Worm (Caenorhabditis elegans) whole organism, late embryonic: ENCODE results near the gene aat-3.
A peak's percentile ranks its signal among the peaks of the same experiment; 100 is the strongest.

ENCODE experiments used
- C08G9.2 ChIP-seq: sonication (generic microtip); optimal IDR thresholded peaks from 2 replicates; lab custom pipeline; 2016; ENCODE audit warnings: mild to moderate bottlenecking, missing genetic modification characterization, moderate library complexity, missing compliant biosample characterization
- C38D4.7 ChIP-seq: fragments of 200-800 bp; sonication (Bioruptor generic); optimal IDR thresholded peaks from 2 replicates; lab custom pipeline; 2018; ENCODE audit warnings: mild to moderate bottlenecking, missing genetic modification characterization, moderate library complexity, missing compliant biosample characterization
- K02D7.2 ChIP-seq: sonication (generic microtip); optimal IDR thresholded peaks from 2 replicates; lab custom pipeline; 2017; ENCODE audit warnings: mild to moderate bottlenecking, missing genetic modification characterization, missing compliant biosample characterization
- K09A11.1 ChIP-seq: sonication (generic microtip); optimal IDR thresholded peaks from 2 replicates; lab custom pipeline; 2017; ENCODE audit warnings: antibody characterized with exemption, mild to moderate bottlenecking, missing genetic modification characterization, missing compliant biosample characterization; ENCODE audit not compliant: insufficient read depth
- T23F11.4 ChIP-seq: fragments of 200-800 bp; sonication (Bioruptor generic); optimal IDR thresholded peaks from 2 replicates; lab custom pipeline; 2018; ENCODE audit warnings: mild to moderate bottlenecking, missing genetic modification characterization, missing compliant biosample characterization
- ama-1 ChIP-seq: fragments of 150-350 bp; optimal IDR thresholded peaks from 2 replicates; lab custom pipeline; 2014
- ceh-14 ChIP-seq: sonication (generic microtip); optimal IDR thresholded peaks from 2 replicates; lab custom pipeline; 2016; ENCODE audit warnings: missing genotype, missing genetic modification characterization, missing compliant biosample characterization
- ceh-18 ChIP-seq: sonication (generic microtip); optimal IDR thresholded peaks from 2 replicates; lab custom pipeline; 2016; ENCODE audit warnings: missing genetic modification characterization, missing compliant biosample characterization
- ceh-19 ChIP-seq: fragments of 200-800 bp; sonication (Bioruptor generic); optimal IDR thresholded peaks from 2 replicates; lab custom pipeline; 2018; ENCODE audit warnings: mild to moderate bottlenecking, missing genetic modification characterization, missing compliant biosample characterization
- ceh-2 ChIP-seq: sonication (generic microtip); optimal IDR thresholded peaks from 2 replicates; lab custom pipeline; 2016; ENCODE audit warnings: missing genotype, missing genetic modification characterization, missing compliant biosample characterization
- ceh-31 ChIP-seq: sonication (generic microtip); optimal IDR thresholded peaks from 2 replicates; lab custom pipeline; 2016; ENCODE audit warnings: missing genetic modification characterization, missing compliant biosample characterization
- ceh-34 ChIP-seq: sonication (generic microtip); optimal IDR thresholded peaks from 2 replicates; lab custom pipeline; 2016; ENCODE audit warnings: mild to moderate bottlenecking, missing genetic modification characterization, missing compliant biosample characterization
- ceh-45 ChIP-seq: fragments of 200-800 bp; sonication (Bioruptor generic); IDR thresholded peaks from 2 replicates; pipeline ENCODE4 v1.3.6; 2022; ENCODE audit warnings: missing genetic modification reagents, missing genetic modification characterization, missing compliant biosample characterization
- ceh-6 ChIP-seq: fragments of 200-800 bp; sonication (Bioruptor generic); optimal IDR thresholded peaks from 2 replicates; lab custom pipeline; 2018; ENCODE audit warnings: mild to moderate bottlenecking, missing genetic modification characterization, missing compliant biosample characterization
- ceh-9 ChIP-seq: sonication (generic microtip); optimal IDR thresholded peaks from 2 replicates; lab custom pipeline; 2016; ENCODE audit warnings: mild to moderate bottlenecking, missing genetic modification characterization, inconsistent platforms, missing compliant biosample characterization
- che-1 ChIP-seq: sonication (generic microtip); optimal IDR thresholded peaks from 2 replicates; lab custom pipeline; 2016; ENCODE audit warnings: mild to moderate bottlenecking, missing genetic modification characterization, missing compliant biosample characterization
- dmd-4 ChIP-seq: sonication (generic microtip); optimal IDR thresholded peaks from 2 replicates; lab custom pipeline; 2016; ENCODE audit warnings: borderline replicate concordance, missing genetic modification characterization, missing compliant biosample characterization
- dve-1 ChIP-seq: sonication (generic microtip); optimal IDR thresholded peaks from 2 replicates; lab custom pipeline; 2017; ENCODE audit warnings: antibody characterized with exemption, mild to moderate bottlenecking, missing genetic modification characterization, missing compliant biosample characterization
- elt-2 ChIP-seq: sonication (generic microtip); optimal IDR thresholded peaks from 2 replicates; lab custom pipeline; 2016; ENCODE audit warnings: missing genetic modification reagents, missing genetic modification characterization, missing compliant biosample characterization
- eyg-1 ChIP-seq: sonication (generic microtip); optimal IDR thresholded peaks from 2 replicates; lab custom pipeline; 2016; ENCODE audit warnings: missing genotype, missing genetic modification characterization, missing compliant biosample characterization
- fkh-10 ChIP-seq: fragments of 150-350 bp; optimal IDR thresholded peaks from 2 replicates; lab custom pipeline; 2014; ENCODE audit warnings: missing biosample characterization, missing genetic modification reagents, missing genetic modification characterization
- fkh-6 ChIP-seq: sonication (generic microtip); optimal IDR thresholded peaks from 2 replicates; lab custom pipeline; 2016; ENCODE audit warnings: missing genetic modification characterization, missing compliant biosample characterization
- hlh-13 ChIP-seq: fragments of 200-800 bp; sonication (Bioruptor generic); optimal IDR thresholded peaks from 2 replicates; lab custom pipeline; 2018; ENCODE audit warnings: mild to moderate bottlenecking, missing genetic modification characterization, missing compliant biosample characterization
- hlh-6 ChIP-seq: sonication (generic microtip); optimal IDR thresholded peaks from 2 replicates; lab custom pipeline; 2016; ENCODE audit warnings: missing genotype, missing genetic modification characterization, missing compliant biosample characterization
- madf-2 ChIP-seq: sonication (generic microtip); optimal IDR thresholded peaks from 2 replicates; lab custom pipeline; 2017; ENCODE audit warnings: missing genetic modification characterization, missing compliant biosample characterization
- mec-3 ChIP-seq: sonication (generic microtip); optimal IDR thresholded peaks from 2 replicates; lab custom pipeline; 2016; ENCODE audit warnings: borderline replicate concordance, missing genetic modification characterization, missing compliant biosample characterization
- nfya-1 ChIP-seq: sonication (generic microtip); optimal IDR thresholded peaks from 2 replicates; lab custom pipeline; 2017; ENCODE audit warnings: missing genetic modification characterization, mild to moderate bottlenecking, missing compliant biosample characterization, antibody characterized with exemption, moderate library complexity
- npax-4 ChIP-seq: sonication (generic microtip); optimal IDR thresholded peaks from 2 replicates; lab custom pipeline; 2016; ENCODE audit warnings: missing genetic modification characterization, missing compliant biosample characterization
- odd-2 ChIP-seq: sonication (generic microtip); optimal IDR thresholded peaks from 2 replicates; lab custom pipeline; 2017; ENCODE audit warnings: antibody characterized with exemption, mild to moderate bottlenecking, missing genetic modification characterization, missing compliant biosample characterization
- pqm-1 ChIP-seq: sonication (generic microtip); optimal IDR thresholded peaks from 2 replicates; lab custom pipeline; 2016; ENCODE audit warnings: missing genetic modification characterization, missing compliant biosample characterization
- rnt-1 ChIP-seq: sonication (generic microtip); optimal IDR thresholded peaks from 2 replicates; lab custom pipeline; 2016; ENCODE audit warnings: missing genetic modification characterization, missing compliant biosample characterization
- sdc-2 ChIP-seq: sonication (generic microtip); optimal IDR thresholded peaks from 2 replicates; lab custom pipeline; 2016; ENCODE audit warnings: missing genotype, missing genetic modification characterization, missing compliant biosample characterization
- sox-2 ChIP-seq: fragments of 200-800 bp; sonication (Bioruptor generic); IDR thresholded peaks from 2 replicates; pipeline ENCODE4 v1.3.6; 2022; ENCODE audit warnings: missing genetic modification reagents, missing genetic modification characterization, missing compliant biosample characterization
- syd-9 ChIP-seq: sonication (generic microtip); optimal IDR thresholded peaks from 2 replicates; lab custom pipeline; 2016; ENCODE audit warnings: mild to moderate bottlenecking, missing genetic modification characterization, moderate library complexity, missing compliant biosample characterization
- tbx-2 ChIP-seq: sonication (generic microtip); optimal IDR thresholded peaks from 2 replicates; lab custom pipeline; 2016; ENCODE audit warnings: missing genetic modification characterization, missing compliant biosample characterization
- tbx-7 ChIP-seq: sonication (generic microtip); optimal IDR thresholded peaks from 2 replicates; lab custom pipeline; 2016; ENCODE audit warnings: missing genotype, missing genetic modification characterization, missing compliant biosample characterization
- ttx-3 ChIP-seq: sonication (generic microtip); optimal IDR thresholded peaks from 2 replicates; lab custom pipeline; 2016; ENCODE audit warnings: missing genetic modification reagents, missing genetic modification characterization, missing compliant biosample characterization
- unc-42 ChIP-seq: sonication (generic microtip); optimal IDR thresholded peaks from 2 replicates; lab custom pipeline; 2016; ENCODE audit warnings: missing genotype, missing genetic modification characterization, missing compliant biosample characterization
- unc-55 ChIP-seq: sonication (generic microtip); optimal IDR thresholded peaks from 2 replicates; lab custom pipeline; 2017; ENCODE audit warnings: missing biosample characterization, missing genetic modification reagents, missing genetic modification characterization
- unc-86 ChIP-seq: sonication (generic microtip); optimal IDR thresholded peaks from 2 replicates; lab custom pipeline; 2016; ENCODE audit warnings: missing genetic modification characterization, missing compliant biosample characterization
- ztf-16 ChIP-seq: sonication (generic microtip); optimal IDR thresholded peaks from 2 replicates; lab custom pipeline; 2017; ENCODE audit warnings: missing genetic modification characterization, missing compliant biosample characterization

Gene aat-3

DNA sequence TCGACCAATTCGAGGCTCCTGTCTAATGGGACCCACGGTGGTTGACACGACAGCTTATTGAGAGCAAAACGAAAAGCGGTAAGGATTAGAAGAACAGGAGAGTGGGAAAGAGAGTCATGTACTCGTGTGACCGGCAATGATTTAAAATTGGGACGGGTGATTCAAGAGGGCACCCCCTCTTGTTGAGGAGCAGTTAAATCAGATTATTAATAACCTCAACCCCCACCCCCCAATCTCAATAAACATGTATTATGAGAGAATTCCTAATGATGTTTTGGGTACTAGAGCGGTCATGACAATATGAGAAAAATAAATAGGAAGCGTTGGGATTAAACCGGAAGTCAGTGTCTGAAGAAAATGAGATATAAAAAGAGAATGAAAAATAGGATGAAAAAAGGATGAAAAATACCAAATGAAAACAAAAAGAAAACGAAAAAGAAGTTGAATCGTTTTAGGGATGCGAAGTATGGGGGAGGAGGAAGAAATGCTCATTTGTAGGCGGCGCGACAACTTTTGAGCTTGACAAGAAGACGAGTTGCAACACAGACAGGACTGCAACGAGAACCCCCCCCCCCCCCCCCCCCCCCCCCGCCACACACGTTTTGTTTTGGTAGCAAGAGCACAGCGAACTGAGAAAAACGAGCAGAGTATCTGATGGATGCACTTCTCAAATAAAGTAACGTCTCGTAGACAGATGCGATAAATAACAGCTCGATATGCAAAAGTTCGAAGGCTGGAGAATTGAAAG is 34.9 kb upstream of the aat-3 start:
- TF ChIP-seq K02D7.2 (tag; lab: Kevin White, UChicago) (no peak), unc-42 (peak; percentile 60)

DNA sequence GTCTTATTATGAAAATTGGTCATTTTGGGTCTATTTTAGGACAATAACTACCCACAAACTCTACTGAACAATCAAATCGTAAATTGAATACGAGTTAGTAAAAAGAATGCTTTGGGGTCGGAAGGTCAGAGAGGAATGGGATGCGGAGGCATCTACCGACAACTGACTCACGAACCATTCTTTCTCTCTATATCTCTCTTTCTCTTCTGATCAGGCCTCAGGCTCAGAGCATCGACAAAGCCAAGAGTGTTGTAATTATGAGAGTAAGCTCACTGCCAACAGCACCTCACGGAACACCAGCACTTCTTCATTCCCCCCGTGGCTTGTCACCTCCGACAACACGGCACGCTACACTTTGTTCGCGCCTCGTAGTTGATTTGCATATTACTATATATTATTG is 31.6 kb upstream of the aat-3 start:
- TF ChIP-seq rnt-1 (tag; lab: Kevin White, UChicago) (peak; percentile 36), unc-55 (GFP tag; lab: Kevin White, UChicago) (peak; percentile 43), C38D4.7 (GFP tag; lab: Kevin White, UChicago) (no peak)

DNA sequence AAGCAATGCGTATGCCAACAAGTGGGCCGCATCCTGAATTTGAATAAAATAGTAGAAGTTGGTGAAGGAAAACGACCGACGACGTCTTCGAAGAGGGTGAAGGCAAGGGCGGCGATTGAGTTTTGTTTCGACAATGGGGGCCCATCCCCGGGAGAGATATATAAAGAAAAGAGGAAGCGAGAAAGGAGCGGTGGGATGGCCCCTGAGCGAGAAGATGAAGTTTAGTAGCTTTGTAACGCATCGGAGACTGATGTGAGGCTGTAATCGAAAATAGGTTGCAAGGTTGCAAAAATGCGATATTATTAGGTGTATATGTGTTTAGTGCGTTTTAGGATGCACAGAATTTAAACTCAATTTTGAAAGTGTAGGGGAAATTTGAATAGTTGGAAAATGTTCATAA is 29.4 kb upstream of the aat-3 start:
- TF ChIP-seq unc-42 (peak; percentile 68), tbx-2 (tag; lab: Kevin White, UChicago) (no peak)

DNA sequence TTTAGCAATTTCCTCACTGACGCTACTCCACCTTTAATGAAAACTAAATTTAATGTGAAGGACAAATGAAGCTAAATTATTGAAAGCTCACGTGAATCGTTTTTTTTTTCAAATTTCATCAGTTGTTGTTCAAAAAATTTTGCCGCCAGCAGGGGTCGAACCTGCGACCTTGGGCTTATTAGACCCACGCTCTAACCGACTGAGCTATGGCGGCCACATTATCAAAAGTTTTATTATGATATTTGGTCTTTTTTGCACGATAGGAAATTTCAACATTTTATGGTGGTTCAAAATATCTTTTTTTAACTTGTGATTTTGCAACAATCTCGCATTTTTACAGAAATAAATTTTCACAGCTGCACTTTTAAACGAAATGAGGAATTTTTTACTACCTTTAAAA is 26.0 kb upstream of the aat-3 start:
- TF ChIP-seq pqm-1 (tag; lab: Kevin White, UChicago) (no peak), sdc-2 (no peak), eyg-1 (tag; lab: Kevin White, UChicago) (no peak), ceh-19 (GFP tag; lab: Kevin White, UChicago) (no peak), dmd-4 (no peak), elt-2 (tag; lab: Kevin White, UChicago) (no peak), ztf-16 (tag; lab: Kevin White, UChicago) (no peak), npax-4 (tag; lab: Kevin White, UChicago) (no peak), mec-3 (tag; lab: Kevin White, UChicago) (no peak), sox-2 (GFP tag; lab: Robert Waterston, UW) (no peak), che-1 (no peak), K09A11.1 (tag; lab: Kevin White, UChicago) (no peak), ceh-9 (tag; lab: Kevin White, UChicago) (no peak), ceh-45 (no peak), ceh-31 (no peak), unc-86 (tag; lab: Kevin White, UChicago) (no peak)
- TF ChIP-seq, all 69 proteins: peak for 0

DNA sequence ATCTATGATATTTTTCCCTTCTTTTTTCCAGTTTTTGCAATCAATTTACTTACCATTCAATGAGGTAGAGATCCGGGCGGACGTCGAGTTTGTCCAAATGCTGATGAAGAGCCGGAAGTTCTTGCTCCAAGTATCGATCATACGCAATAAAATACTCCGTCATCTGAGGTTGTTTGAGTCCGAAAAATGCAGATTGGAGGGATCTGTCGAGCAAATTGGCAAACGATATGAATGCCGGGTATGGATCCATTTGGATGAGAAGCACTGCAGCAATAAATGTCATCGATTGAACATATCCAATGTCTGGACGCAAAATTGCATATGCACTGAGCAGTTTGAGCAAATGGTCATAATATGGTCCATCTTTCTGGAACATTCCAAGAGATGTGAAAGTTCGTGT is 24.9 kb upstream of the aat-3 start:
- TF ChIP-seq fkh-6 (tag; lab: Kevin White, UChicago) (no peak), elt-2 (tag; lab: Kevin White, UChicago) (no peak), K02D7.2 (tag; lab: Kevin White, UChicago) (no peak), ceh-19 (GFP tag; lab: Kevin White, UChicago) (no peak), odd-2 (tag; lab: Kevin White, UChicago) (no peak), syd-9 (tag; lab: Kevin White, UChicago) (no peak), hlh-6 (no peak), C38D4.7 (GFP tag; lab: Kevin White, UChicago) (no peak), ceh-34 (tag; lab: Kevin White, UChicago) (no peak), ztf-16 (tag; lab: Kevin White, UChicago) (no peak), ceh-2 (no peak), T23F11.4 (no peak), ttx-3 (tag; lab: Kevin White, UChicago) (no peak), C08G9.2 (tag; lab: Kevin White, UChicago) (no peak), unc-86 (tag; lab: Kevin White, UChicago) (no peak), npax-4 (tag; lab: Kevin White, UChicago) (no peak)

DNA sequence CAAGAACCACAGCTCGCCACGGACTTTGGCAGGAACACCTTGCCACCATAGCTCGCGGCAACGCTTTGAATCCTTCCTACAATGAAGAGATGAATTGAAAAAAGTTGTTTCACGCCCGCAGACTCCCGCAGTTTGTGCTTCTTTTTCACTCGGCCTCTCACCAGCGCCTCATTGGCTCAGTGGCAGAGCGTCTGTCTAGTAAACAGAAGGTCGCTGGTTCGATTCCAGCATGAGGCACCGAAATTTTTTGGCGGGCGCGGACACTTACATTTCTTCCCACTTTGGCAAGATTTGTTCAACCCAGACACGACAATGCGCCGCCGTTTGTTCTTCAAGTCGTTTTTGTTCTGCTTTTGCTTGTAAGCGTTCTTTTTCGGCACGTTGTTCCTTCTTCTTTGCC is 24.2 kb upstream of the aat-3 start:
- no peak for TF ChIP-seq tbx-2 (tag; lab: Kevin White, UChicago)
- TF ChIP-seq ceh-31: peak; percentile 7
- no peak for TF ChIP-seq madf-2
- TF ChIP-seq ama-1 (lab: Kevin White, UChicago): no peak
- TF ChIP-seq hlh-13: no peak
- peak; percentile 18 for TF ChIP-seq ceh-18
- TF ChIP-seq dve-1 (tag; lab: Kevin White, UChicago): no peak
- no peak for TF ChIP-seq mec-3 (tag; lab: Kevin White, UChicago)
- no peak for TF ChIP-seq tbx-7
- peak; percentile 11 for TF ChIP-seq syd-9 (tag; lab: Kevin White, UChicago)
- no peak for TF ChIP-seq fkh-10 (GFP tag; lab: Kevin White, UChicago)
- peak; percentile 12 for TF ChIP-seq ceh-14 (tag; lab: Kevin White, UChicago)
- TF ChIP-seq nfya-1: no peak
- TF ChIP-seq ztf-16 (tag; lab: Kevin White, UChicago): no peak
- TF ChIP-seq ceh-6 (GFP tag; lab: Kevin White, UChicago): peak; percentile 10
- TF ChIP-seq ceh-45: peak; percentile 29; the same call in 1 of the 2 replicates
- TF ChIP-seq dmd-4: no peak
